Worm (Caenorhabditis elegans) whole organism, late embryonic: ENCODE measurements around the gene ZC416.2.

Source experiments
- C08G9.2 ChIP-seq: sonication (generic microtip); optimal IDR thresholded peaks from 2 replicates; lab custom pipeline; 2016; ENCODE audit warnings: mild to moderate bottlenecking, missing genetic modification characterization, moderate library complexity, missing compliant biosample characterization
- K02D7.2 ChIP-seq: sonication (generic microtip); optimal IDR thresholded peaks from 2 replicates; lab custom pipeline; 2017; ENCODE audit warnings: mild to moderate bottlenecking, missing genetic modification characterization, missing compliant biosample characterization
- ceh-14 ChIP-seq: sonication (generic microtip); optimal IDR thresholded peaks from 2 replicates; lab custom pipeline; 2016; ENCODE audit warnings: missing genotype, missing genetic modification characterization, missing compliant biosample characterization
- ceh-19 ChIP-seq: fragments of 200-800 bp; sonication (Bioruptor generic); optimal IDR thresholded peaks from 2 replicates; lab custom pipeline; 2018; ENCODE audit warnings: mild to moderate bottlenecking, missing genetic modification characterization, missing compliant biosample characterization
- ceh-2 ChIP-seq: sonication (generic microtip); optimal IDR thresholded peaks from 2 replicates; lab custom pipeline; 2016; ENCODE audit warnings: missing genotype, missing genetic modification characterization, missing compliant biosample characterization
- ceh-31 ChIP-seq: sonication (generic microtip); optimal IDR thresholded peaks from 2 replicates; lab custom pipeline; 2016; ENCODE audit warnings: missing genetic modification characterization, missing compliant biosample characterization
- ceh-34 ChIP-seq: sonication (generic microtip); optimal IDR thresholded peaks from 2 replicates; lab custom pipeline; 2016; ENCODE audit warnings: mild to moderate bottlenecking, missing genetic modification characterization, missing compliant biosample characterization
- ceh-48 ChIP-seq: sonication (generic microtip); optimal IDR thresholded peaks from 2 replicates; lab custom pipeline; 2016; ENCODE audit warnings: missing genetic modification characterization, inconsistent platforms, missing compliant biosample characterization
- ceh-6 ChIP-seq: fragments of 200-800 bp; sonication (Bioruptor generic); optimal IDR thresholded peaks from 2 replicates; lab custom pipeline; 2018; ENCODE audit warnings: mild to moderate bottlenecking, missing genetic modification characterization, missing compliant biosample characterization
- che-1 ChIP-seq: sonication (generic microtip); optimal IDR thresholded peaks from 2 replicates; lab custom pipeline; 2016; ENCODE audit warnings: mild to moderate bottlenecking, missing genetic modification characterization, missing compliant biosample characterization
- dmd-4 ChIP-seq: sonication (generic microtip); optimal IDR thresholded peaks from 2 replicates; lab custom pipeline; 2016; ENCODE audit warnings: borderline replicate concordance, missing genetic modification characterization, missing compliant biosample characterization
- elt-2 ChIP-seq: sonication (generic microtip); optimal IDR thresholded peaks from 2 replicates; lab custom pipeline; 2016; ENCODE audit warnings: missing genetic modification reagents, missing genetic modification characterization, missing compliant biosample characterization
- eyg-1 ChIP-seq: sonication (generic microtip); optimal IDR thresholded peaks from 2 replicates; lab custom pipeline; 2016; ENCODE audit warnings: missing genotype, missing genetic modification characterization, missing compliant biosample characterization
- fax-1 ChIP-seq: sonication (generic microtip); optimal IDR thresholded peaks from 2 replicates; lab custom pipeline; 2016; ENCODE audit warnings: missing genotype, missing genetic modification characterization, missing compliant biosample characterization
- fkh-10 ChIP-seq: fragments of 150-350 bp; optimal IDR thresholded peaks from 2 replicates; lab custom pipeline; 2014; ENCODE audit warnings: missing biosample characterization, missing genetic modification reagents, missing genetic modification characterization
- fkh-6 ChIP-seq: sonication (generic microtip); optimal IDR thresholded peaks from 2 replicates; lab custom pipeline; 2016; ENCODE audit warnings: missing genetic modification characterization, missing compliant biosample characterization
- hlh-15 ChIP-seq: sonication (generic microtip); optimal IDR thresholded peaks from 2 replicates; lab custom pipeline; 2016; ENCODE audit warnings: missing genetic modification characterization, missing compliant biosample characterization
- hlh-30 ChIP-seq: sonication (generic microtip); optimal IDR thresholded peaks from 2 replicates; lab custom pipeline; 2017; ENCODE audit warnings: antibody characterized with exemption, missing genetic modification characterization, missing compliant biosample characterization; ENCODE audit not compliant: insufficient read depth
- lim-6 ChIP-seq: sonication (generic microtip); optimal IDR thresholded peaks from 2 replicates; lab custom pipeline; 2016; ENCODE audit warnings: missing genetic modification characterization, missing compliant biosample characterization
- lin-11 ChIP-seq: fragments of 200-800 bp; sonication (Bioruptor generic); optimal IDR thresholded peaks from 2 replicates; lab custom pipeline; 2018; ENCODE audit warnings: mild to moderate bottlenecking, missing genetic modification characterization, missing compliant biosample characterization
- nfya-1 ChIP-seq: sonication (generic microtip); optimal IDR thresholded peaks from 2 replicates; lab custom pipeline; 2017; ENCODE audit warnings: missing genetic modification characterization, mild to moderate bottlenecking, missing compliant biosample characterization, antibody characterized with exemption, moderate library complexity
- nhr-11 ChIP-seq: fragments of 150-350 bp; optimal IDR thresholded peaks from 2 replicates; lab custom pipeline; 2014; ENCODE audit warnings: missing biosample characterization, missing genetic modification characterization
- nhr-232 ChIP-seq: sonication (generic microtip); optimal IDR thresholded peaks from 2 replicates; lab custom pipeline; 2016; ENCODE audit warnings: missing genetic modification characterization, missing compliant biosample characterization
- odd-2 ChIP-seq: sonication (generic microtip); optimal IDR thresholded peaks from 2 replicates; lab custom pipeline; 2017; ENCODE audit warnings: antibody characterized with exemption, mild to moderate bottlenecking, missing genetic modification characterization, missing compliant biosample characterization
- pag-3 ChIP-seq: sonication (generic microtip); optimal IDR thresholded peaks from 2 replicates; lab custom pipeline; 2016; ENCODE audit warnings: missing compliant biosample characterization, missing genetic modification characterization, borderline replicate concordance
- pqm-1 ChIP-seq: sonication (generic microtip); optimal IDR thresholded peaks from 2 replicates; lab custom pipeline; 2016; ENCODE audit warnings: missing genetic modification characterization, missing compliant biosample characterization
- rnt-1 ChIP-seq: sonication (generic microtip); optimal IDR thresholded peaks from 2 replicates; lab custom pipeline; 2016; ENCODE audit warnings: missing genetic modification characterization, missing compliant biosample characterization
- sox-2 ChIP-seq: fragments of 200-800 bp; sonication (Bioruptor generic); IDR thresholded peaks from 2 replicates; pipeline ENCODE4 v1.3.6; 2022; ENCODE audit warnings: missing genetic modification reagents, missing genetic modification characterization, missing compliant biosample characterization
- sox-4 ChIP-seq: sonication (generic microtip); optimal IDR thresholded peaks from 2 replicates; lab custom pipeline; 2017; ENCODE audit warnings: mild to moderate bottlenecking, missing genetic modification characterization, inconsistent platforms, missing compliant biosample characterization
- syd-9 ChIP-seq: sonication (generic microtip); optimal IDR thresholded peaks from 2 replicates; lab custom pipeline; 2016; ENCODE audit warnings: mild to moderate bottlenecking, missing genetic modification characterization, moderate library complexity, missing compliant biosample characterization
- ttx-3 ChIP-seq: sonication (generic microtip); optimal IDR thresholded peaks from 2 replicates; lab custom pipeline; 2016; ENCODE audit warnings: missing genetic modification reagents, missing genetic modification characterization, missing compliant biosample characterization
- unc-3 ChIP-seq, 2 experiments: fragments of 200-800 bp in 1 of 2; sonication (Bioruptor generic) in 1 of 2; sonication (generic microtip) in 1 of 2; conservative IDR thresholded peaks in 1 of 2; optimal IDR thresholded peaks in 1 of 2; 2 replicates each; pipeline versions ENCODE4 v1.3.6 to Lab custom; 2016 to 2022; ENCODE audit warnings: missing compliant biosample characterization in 2 of 2, missing genetic modification characterization in 2 of 2, missing genetic modification reagents in 1 of 2
- unc-42 ChIP-seq: sonication (generic microtip); optimal IDR thresholded peaks from 2 replicates; lab custom pipeline; 2016; ENCODE audit warnings: missing genotype, missing genetic modification characterization, missing compliant biosample characterization
- unc-55 ChIP-seq: sonication (generic microtip); optimal IDR thresholded peaks from 2 replicates; lab custom pipeline; 2017; ENCODE audit warnings: missing biosample characterization, missing genetic modification reagents, missing genetic modification characterization
- unc-86 ChIP-seq: sonication (generic microtip); optimal IDR thresholded peaks from 2 replicates; lab custom pipeline; 2016; ENCODE audit warnings: missing genetic modification characterization, missing compliant biosample characterization
- ztf-16 ChIP-seq: sonication (generic microtip); optimal IDR thresholded peaks from 2 replicates; lab custom pipeline; 2017; ENCODE audit warnings: missing genetic modification characterization, missing compliant biosample characterization

Gene ZC416.2

DNA sequence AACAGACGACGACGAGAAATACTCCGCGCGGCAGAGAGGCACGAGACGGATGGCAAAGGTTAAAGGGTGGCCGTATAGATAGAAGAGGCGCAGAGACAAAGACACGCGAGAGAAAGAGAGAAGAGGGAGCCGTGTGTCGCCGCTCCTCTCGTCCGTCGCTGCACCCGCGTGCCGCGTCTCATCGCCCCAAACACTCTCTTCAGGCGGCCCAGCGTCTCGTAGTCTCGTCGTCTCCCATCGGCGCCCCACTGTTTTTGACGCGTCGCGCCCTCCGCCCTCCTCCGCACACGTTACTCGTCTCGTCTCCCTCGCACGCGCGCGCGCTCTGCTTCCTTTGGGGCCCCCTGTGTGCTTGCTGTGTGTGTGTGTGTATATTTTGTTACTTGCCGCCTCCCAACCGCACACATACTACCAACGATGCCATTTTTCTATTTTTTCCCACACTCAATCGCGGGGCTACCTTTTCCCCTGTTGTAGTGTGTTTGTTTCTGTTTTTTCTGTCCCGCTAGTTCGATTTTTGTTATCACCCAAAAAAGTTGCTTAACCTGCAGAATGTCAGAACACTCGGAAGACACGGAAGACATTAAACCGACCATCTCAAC, 3.2 kb downstream of the ZC416.2 start, which contains the start of gene madf-9 (continued):
- TF ChIP-seq sox-2 (GFP tag; lab: Robert Waterston, UW): no peak
- no peak for TF ChIP-seq fkh-6 (tag; lab: Kevin White, UChicago)
- peak; percentile 41 for TF ChIP-seq syd-9 (tag; lab: Kevin White, UChicago)
- no peak for TF ChIP-seq che-1 (tag; lab: Kevin White, UChicago)
- no peak for TF ChIP-seq eyg-1 (tag; lab: Kevin White, UChicago)
- peak; percentile 22 for TF ChIP-seq unc-42
- no peak for TF ChIP-seq ceh-6 (GFP tag; lab: Kevin White, UChicago)
- TF ChIP-seq pqm-1 (tag; lab: Kevin White, UChicago): no peak
- no peak for TF ChIP-seq fkh-10 (GFP tag; lab: Kevin White, UChicago)
- peak; percentile 41 for TF ChIP-seq hlh-30 (tag; lab: Kevin White, UChicago)
- TF ChIP-seq nhr-11: no peak
- TF ChIP-seq elt-2 (tag; lab: Kevin White, UChicago): peak; percentile 12
- no peak for TF ChIP-seq unc-3 (GFP tag; conservative IDR thresholded peaks at IDR 0.05; lab: Robert Waterston, UW)
- no peak for TF ChIP-seq unc-3 (tag; optimal IDR thresholded peaks at IDR 0.05; lab: Kevin White, UChicago)
- no peak for TF ChIP-seq lim-6 (tag; lab: Kevin White, UChicago)
- TF ChIP-seq rnt-1 (tag; lab: Kevin White, UChicago): peak; percentile 28
- no peak for TF ChIP-seq ztf-16
- TF ChIP-seq K02D7.2 (tag; lab: Kevin White, UChicago): no peak
- TF ChIP-seq lin-11: no peak
- peak; percentile 41 for TF ChIP-seq ceh-2
- no peak for TF ChIP-seq unc-55 (GFP tag; lab: Kevin White, UChicago)
- TF ChIP-seq ceh-19: peak; percentile 32
- TF ChIP-seq fax-1 (tag; lab: Kevin White, UChicago): peak; percentile 21
- peak; percentile 67 for TF ChIP-seq ceh-34 (tag; lab: Kevin White, UChicago)
- TF ChIP-seq unc-86 (tag; lab: Kevin White, UChicago): no peak
- no peak for TF ChIP-seq ttx-3 (tag; lab: Kevin White, UChicago)
- no peak for TF ChIP-seq dmd-4 (tag; lab: Kevin White, UChicago)

DNA sequence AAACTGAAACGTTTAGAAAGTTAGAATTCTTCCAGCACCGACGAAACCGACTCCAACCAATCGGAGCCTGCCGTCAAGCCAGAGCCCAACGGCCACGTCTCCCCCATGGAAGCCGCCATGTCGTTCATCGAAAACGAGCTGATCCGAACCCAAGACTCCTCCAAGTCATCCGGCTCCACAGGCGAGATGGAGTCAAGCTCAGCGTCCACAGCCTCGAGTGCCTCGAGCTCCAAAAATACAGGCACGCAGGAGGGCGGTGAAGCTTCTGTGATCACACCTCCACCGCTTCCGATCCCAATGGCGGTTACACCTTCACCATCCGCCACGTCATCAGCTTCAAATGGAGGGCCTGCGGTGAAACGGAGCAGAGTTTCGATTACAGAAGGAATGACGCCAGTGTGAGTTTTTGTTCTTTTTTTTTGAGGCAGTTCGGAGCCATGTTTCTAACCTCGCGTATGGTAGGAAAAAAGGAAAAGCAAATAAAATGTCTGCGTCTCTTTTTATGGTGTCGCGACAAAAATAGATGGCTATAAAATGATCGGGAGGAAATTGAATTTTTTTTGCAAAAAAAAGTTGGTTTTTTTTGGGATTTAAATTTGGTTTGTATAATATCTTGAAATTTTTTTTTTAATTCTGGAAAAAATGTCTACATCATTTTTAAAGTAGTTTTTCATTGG, 5.0 kb downstream of the ZC416.2 start:
- TF ChIP-seq nfya-1 (tag; lab: Kevin White, UChicago): no peak
- peak; percentile 22 for TF ChIP-seq C08G9.2 (tag; lab: Kevin White, UChicago)
- no peak for TF ChIP-seq sox-2 (GFP tag; lab: Robert Waterston, UW)
- TF ChIP-seq ceh-48 (tag; lab: Kevin White, UChicago): no peak
- no peak for TF ChIP-seq ceh-19
- no peak for TF ChIP-seq dmd-4 (tag; lab: Kevin White, UChicago)
- TF ChIP-seq, all 69 proteins: peak for 1

DNA sequence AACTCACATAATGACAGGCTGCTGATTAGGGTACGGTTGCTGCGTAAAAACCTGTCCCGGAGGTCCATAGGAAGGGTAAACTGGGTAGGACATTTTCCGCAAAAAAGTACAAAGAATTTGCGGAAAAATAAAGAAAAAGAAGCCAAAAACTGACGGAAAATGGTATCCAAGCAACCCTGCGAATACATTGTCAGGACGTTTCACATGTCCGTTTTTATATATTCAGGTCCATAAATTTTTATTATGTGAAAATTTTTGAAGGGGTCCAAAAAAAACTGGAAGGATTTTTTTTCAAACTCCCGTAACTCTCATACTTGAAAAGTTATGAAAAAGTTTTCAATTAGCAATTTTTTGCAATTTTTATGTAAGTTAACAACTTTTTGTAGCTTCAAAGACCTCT, 8.8 kb downstream of the ZC416.2 start, which contains the start of gene CC8.3:
Gene CC8.3, minus strand, starts transcription at position 101 of the 400 bp plus-strand sequence.
- no peak for TF ChIP-seq sox-2 (GFP tag; lab: Robert Waterston, UW)
- no peak for TF ChIP-seq ceh-14
- no peak for TF ChIP-seq fkh-10 (GFP tag; lab: Kevin White, UChicago)
- no peak for TF ChIP-seq K02D7.2 (tag; lab: Kevin White, UChicago)
- TF ChIP-seq nhr-232: no peak
- no peak for TF ChIP-seq hlh-15 (tag; lab: Kevin White, UChicago)
- TF ChIP-seq ceh-31: no peak
- no peak for TF ChIP-seq C08G9.2 (tag; lab: Kevin White, UChicago)
- no peak for TF ChIP-seq pag-3 (tag; lab: Kevin White, UChicago)
- no peak for TF ChIP-seq sox-4
- no peak for TF ChIP-seq odd-2 (tag; lab: Kevin White, UChicago)
- TF ChIP-seq fkh-6 (tag; lab: Kevin White, UChicago): no peak
- TF ChIP-seq, all 69 proteins: peak for 0
